Worm (Caenorhabditis elegans) whole organism, L1 larva: ENCODE measurements around the gene srw-101.

Source experiments
- C04F5.9 ChIP-seq: sonication (generic microtip); optimal IDR thresholded peaks from 2 replicates; lab custom pipeline; 2016; ENCODE audit warnings: missing genetic modification characterization, missing compliant biosample characterization
- C16A3.4 ChIP-seq: fragments of 150-350 bp; optimal IDR thresholded peaks from 2 replicates; lab custom pipeline; 2014; ENCODE audit warnings: missing biosample characterization, missing genetic modification characterization
- Y116A8C.19 ChIP-seq: sonication (generic microtip); optimal IDR thresholded peaks from 2 replicates; lab custom pipeline; 2016; ENCODE audit warnings: missing compliant biosample characterization, missing genetic modification characterization, borderline replicate concordance
- aly-2 ChIP-seq: fragments of 150-350 bp; optimal IDR thresholded peaks from 2 replicates; lab custom pipeline; 2014; ENCODE audit warnings: missing biosample characterization, missing genetic modification characterization
- ceh-82 ChIP-seq, 3 experiments: fragments of 150-350 bp in 1 of 3; sonication (generic microtip) in 2 of 3; optimal IDR thresholded peaks; 2 replicates each; lab custom pipeline; 2014 to 2017; ENCODE audit warnings: missing biosample characterization in 3 of 3, missing genetic modification characterization in 3 of 3
- ceh-88 ChIP-seq: fragments of 200-800 bp; sonication (Bioruptor generic); IDR thresholded peaks from 2 replicates; pipeline ENCODE4 v1.3.6; 2022; ENCODE audit warnings: missing genetic modification characterization, missing compliant biosample characterization
- dpl-1 ChIP-seq, 3 experiments: fragments of 150-350 bp in 2 of 3; sonication (generic microtip) in 1 of 3; optimal IDR thresholded peaks; 2 replicates each; lab custom pipeline; 2014 to 2017; ENCODE audit warnings: missing biosample characterization in 3 of 3, missing genetic modification characterization in 3 of 3, missing genetic modification reagents in 3 of 3
- dsc-1 ChIP-seq: sonication (generic microtip); optimal IDR thresholded peaks from 2 replicates; lab custom pipeline; 2016; ENCODE audit warnings: mild to moderate bottlenecking, missing genetic modification characterization, missing compliant biosample characterization
- efl-1 ChIP-seq, 4 experiments: fragments of 150-350 bp; optimal IDR thresholded peaks in 3 of 4; peaks in 1 of 4; 1 replicate in 1 of 4; 2 replicates in 3 of 4; lab custom pipeline; 2014; ENCODE audit warnings: missing biosample characterization in 2 of 4, missing genetic modification characterization in 2 of 4, missing genetic modification reagents in 2 of 4
- ets-5 ChIP-seq: fragments of 200-800 bp; sonication (Bioruptor generic); IDR thresholded peaks from 2 replicates; pipeline ENCODE4 v1.3.6; 2022; ENCODE audit warnings: missing genetic modification characterization, missing compliant biosample characterization
- fos-1 ChIP-seq: fragments of 150-350 bp; optimal IDR thresholded peaks from 2 replicates; lab custom pipeline; 2014; ENCODE audit warnings: missing biosample characterization, missing genetic modification characterization
- grh-1 ChIP-seq: fragments of 200-800 bp; sonication (Bioruptor generic); IDR thresholded peaks from 2 replicates; pipeline ENCODE4 v1.3.6; 2022; ENCODE audit warnings: missing genetic modification reagents, missing genetic modification characterization, missing compliant biosample characterization
- isw-1 ChIP-seq: fragments of 200-800 bp; sonication (Bioruptor generic); IDR thresholded peaks from 2 replicates; pipeline ENCODE4 v1.3.6; 2022; ENCODE audit warnings: missing genetic modification characterization, missing compliant biosample characterization
- lin-15B ChIP-seq: fragments of 150-350 bp; sonication (generic microtip); optimal IDR thresholded peaks from 3 replicates; lab custom pipeline; 2014; ENCODE audit warnings: missing biosample characterization, missing genetic modification characterization
- lir-3 ChIP-seq: sonication (generic microtip); optimal IDR thresholded peaks from 2 replicates; lab custom pipeline; 2016; ENCODE audit warnings: mild to moderate bottlenecking, missing genetic modification characterization, moderate library complexity, missing compliant biosample characterization; ENCODE audit not compliant: poor library complexity
- mab-9 ChIP-seq: fragments of 200-800 bp; sonication (Bioruptor generic); IDR thresholded peaks from 2 replicates; pipeline ENCODE4 v1.3.6; 2022; ENCODE audit warnings: missing genetic modification reagents, missing genetic modification characterization, missing compliant biosample characterization
- mdl-1 ChIP-seq, 2 experiments: fragments of 150-350 bp; optimal IDR thresholded peaks; 2 replicates each; lab custom pipeline; 2014 to 2017; ENCODE audit warnings: missing biosample characterization in 2 of 2, missing genetic modification characterization in 2 of 2, inconsistent platforms in 1 of 2
- mef-2 ChIP-seq: fragments of 150-350 bp; optimal IDR thresholded peaks from 2 replicates; lab custom pipeline; 2014; ENCODE audit warnings: missing biosample characterization, missing genetic modification characterization
- mep-1 ChIP-seq: fragments of 150-350 bp; optimal IDR thresholded peaks from 2 replicates; lab custom pipeline; 2014; ENCODE audit warnings: missing biosample characterization, missing genetic modification characterization
- nhr-11 ChIP-seq: fragments of 150-350 bp; optimal IDR thresholded peaks from 2 replicates; lab custom pipeline; 2014; ENCODE audit warnings: missing biosample characterization, missing genetic modification characterization
- nhr-20 ChIP-seq: sonication (generic microtip); optimal IDR thresholded peaks from 2 replicates; lab custom pipeline; 2016; ENCODE audit warnings: mild to moderate bottlenecking, missing genetic modification characterization, missing compliant biosample characterization
- nhr-237 ChIP-seq: fragments of 150-350 bp; optimal IDR thresholded peaks from 2 replicates; lab custom pipeline; 2014; ENCODE audit warnings: missing biosample characterization, missing genetic modification characterization
- nhr-71 ChIP-seq: sonication (generic microtip); optimal IDR thresholded peaks from 2 replicates; lab custom pipeline; 2016; ENCODE audit warnings: mild to moderate bottlenecking, missing genetic modification characterization, moderate library complexity, missing compliant biosample characterization
- nhr-77 ChIP-seq: fragments of 150-350 bp; optimal IDR thresholded peaks from 2 replicates; lab custom pipeline; 2014; ENCODE audit warnings: missing biosample characterization, missing genetic modification characterization
- nhr-84 ChIP-seq: sonication (generic microtip); optimal IDR thresholded peaks from 2 replicates; lab custom pipeline; 2017; ENCODE audit warnings: missing biosample characterization, missing genetic modification characterization
- nhr-85 ChIP-seq: sonication (generic microtip); peaks from one replicate; lab custom pipeline; 2016; ENCODE audit warnings: missing genetic modification characterization, inconsistent platforms, missing compliant biosample characterization
- nhr-90 ChIP-seq: sonication (generic microtip); optimal IDR thresholded peaks from 2 replicates; lab custom pipeline; 2016; ENCODE audit warnings: mild to moderate bottlenecking, missing genetic modification characterization, missing compliant biosample characterization; ENCODE audit not compliant: poor library complexity
- rnt-1 ChIP-seq: sonication (generic microtip); optimal IDR thresholded peaks from 2 replicates; lab custom pipeline; 2016; ENCODE audit warnings: mild to moderate bottlenecking, missing genetic modification characterization, moderate library complexity, missing compliant biosample characterization
- skn-1 ChIP-seq: fragments of 150-350 bp; optimal IDR thresholded peaks from 2 replicates; lab custom pipeline; 2014; ENCODE audit warnings: missing biosample characterization, missing genetic modification characterization
- snpc-4 ChIP-seq: fragments of 150-350 bp; optimal IDR thresholded peaks from 2 replicates; lab custom pipeline; 2014; ENCODE audit warnings: missing biosample characterization, missing genetic modification characterization
- sox-4 ChIP-seq: sonication (generic microtip); optimal IDR thresholded peaks from 2 replicates; lab custom pipeline; 2016; ENCODE audit warnings: missing genetic modification characterization, missing compliant biosample characterization
- sptf-1 ChIP-seq: fragments of 150-350 bp; optimal IDR thresholded peaks from 2 replicates; lab custom pipeline; 2014; ENCODE audit warnings: missing biosample characterization, missing genetic modification characterization
- sup-37 ChIP-seq: fragments of 200-800 bp; sonication (Bioruptor generic); optimal IDR thresholded peaks from 2 replicates; lab custom pipeline; 2018; ENCODE audit warnings: mild to moderate bottlenecking, missing genetic modification characterization, missing compliant biosample characterization
- tbx-2 ChIP-seq: sonication (generic microtip); optimal IDR thresholded peaks from 2 replicates; lab custom pipeline; 2016; ENCODE audit warnings: missing genetic modification characterization, missing compliant biosample characterization
- unc-86 ChIP-seq: sonication (generic microtip); optimal IDR thresholded peaks from 2 replicates; lab custom pipeline; 2016; ENCODE audit warnings: missing genetic modification characterization, missing compliant biosample characterization
- unc-98 ChIP-seq: fragments of 200-800 bp; sonication (Bioruptor generic); IDR thresholded peaks from 2 replicates; pipeline ENCODE4 v1.3.6; 2022; ENCODE audit warnings: missing genetic modification characterization, missing compliant biosample characterization
- vab-15 ChIP-seq: sonication (generic microtip); optimal IDR thresholded peaks from 2 replicates; lab custom pipeline; 2017; ENCODE audit warnings: missing genotype, mild to moderate bottlenecking, missing genetic modification characterization, missing compliant biosample characterization
- xbp-1 ChIP-seq: sonication (generic microtip); optimal IDR thresholded peaks from 2 replicates; lab custom pipeline; 2016; ENCODE audit warnings: missing genetic modification characterization, missing compliant biosample characterization
- zag-1 ChIP-seq: fragments of 150-350 bp; optimal IDR thresholded peaks from 2 replicates; lab custom pipeline; 2014; ENCODE audit warnings: missing biosample characterization, missing genetic modification characterization

srw-101 gene

DNA sequence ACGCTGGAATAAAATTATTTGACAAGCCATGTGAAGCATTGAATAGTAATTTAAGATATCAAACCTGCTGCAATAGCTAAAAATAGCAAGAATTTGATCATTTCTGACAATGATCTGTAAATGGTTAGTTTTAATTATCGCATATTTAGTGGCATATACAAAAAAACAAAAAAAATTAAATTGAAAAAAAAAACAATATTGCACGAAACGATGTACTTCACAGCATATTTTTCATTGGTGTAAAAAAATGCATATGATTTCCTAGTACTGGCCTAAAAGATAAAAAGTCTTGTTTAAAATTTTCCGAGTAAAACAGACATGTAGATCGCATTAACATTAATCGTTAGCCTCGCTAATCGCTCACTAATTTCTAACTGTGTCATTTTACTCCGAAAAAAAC lies 27.0 kb downstream of the srw-101 start, which contains the start of gene ZK697.8:
Gene ZK697.8 (minus strand): TSS at position 101 of the 400 bp plus-strand sequence.
- TF ChIP-seq nhr-237 (tag; lab: Kevin White, UChicago) (no peak), grh-1 (GFP tag; lab: Robert Waterston, UW) (no peak), rnt-1 (tag; lab: Kevin White, UChicago) (no peak), efl-1 (optimal IDR thresholded peaks at IDR 0.05; lab: Kevin White, UChicago) (no peak), efl-1 (GFP tag; optimal IDR thresholded peaks at IDR 0.05 in 1 of 2; lab: Kevin White, UChicago) (no peak), Y116A8C.19 (tag; lab: Kevin White, UChicago) (no peak), dsc-1 (tag; lab: Kevin White, UChicago) (no peak), zag-1 (tag; lab: Kevin White, UChicago) (no peak), nhr-90 (no peak), mdl-1 (tag; optimal IDR thresholded peaks at IDR 0.05; lab: Kevin White, UChicago) (no peak), skn-1 (tag; lab: Kevin White, UChicago) (no peak), C16A3.4 (tag; lab: Kevin White, UChicago) (no peak), fos-1 (tag; lab: Kevin White, UChicago) (no peak), isw-1 (GFP tag; lab: Robert Waterston, UW) (no peak), nhr-71 (tag; lab: Kevin White, UChicago) (no peak), ceh-88 (no peak), aly-2 (tag; lab: Kevin White, UChicago) (no peak), mef-2 (tag; lab: Kevin White, UChicago) (no peak), sox-4 (no peak), lin-15B (no peak), xbp-1 (tag; lab: Kevin White, UChicago) (no peak)

DNA sequence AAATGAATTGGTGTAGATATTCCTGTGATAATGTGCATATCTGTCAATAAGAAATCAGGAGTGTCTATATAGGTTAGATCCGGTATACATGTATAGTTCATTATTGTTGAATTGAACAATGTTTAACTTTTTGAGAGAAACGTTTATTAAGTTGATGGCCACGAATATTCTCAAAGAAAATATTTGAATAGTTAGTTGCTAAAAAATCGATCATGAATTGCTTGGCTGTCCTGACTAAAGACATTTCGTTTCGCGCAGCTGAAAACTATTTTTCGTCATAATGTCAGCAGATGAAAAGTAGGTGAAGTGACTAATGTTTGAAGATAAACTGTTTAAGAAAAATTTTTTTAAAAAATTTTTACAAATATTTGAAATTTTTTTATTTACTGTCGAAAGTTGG lies 29.4 kb downstream of the srw-101 start, which contains the start of gene srh-199:
Gene srh-199 (minus strand): TSS at position 101 of the 400 bp plus-strand sequence.
- TF ChIP-seq sox-4 (no peak), sptf-1 (tag; lab: Kevin White, UChicago) (no peak), efl-1 (optimal IDR thresholded peaks at IDR 0.05; lab: Kevin White, UChicago) (no peak), efl-1 (GFP tag; optimal IDR thresholded peaks at IDR 0.05 in 1 of 2; lab: Kevin White, UChicago) (no peak), nhr-90 (no peak), lir-3 (tag; lab: Kevin White, UChicago) (no peak), ets-5 (GFP tag; lab: Robert Waterston, UW) (no peak), nhr-77 (no peak), sup-37 (no peak), mep-1 (tag; lab: Kevin White, UChicago) (no peak), C04F5.9 (tag; lab: Kevin White, UChicago) (no peak), unc-98 (GFP tag; lab: Robert Waterston, UW) (no peak), snpc-4 (tag; lab: Kevin White, UChicago) (no peak), mab-9 (GFP tag; lab: Robert Waterston, UW) (no peak), nhr-84 (tag; lab: Kevin White, UChicago) (no peak), dpl-1 (GFP tag; optimal IDR thresholded peaks at IDR 0.05; lab: Kevin White, UChicago) (no peak), tbx-2 (tag; lab: Kevin White, UChicago) (no peak), nhr-11 (tag; lab: Kevin White, UChicago) (no peak), vab-15 (tag; lab: Kevin White, UChicago) (no peak)

DNA sequence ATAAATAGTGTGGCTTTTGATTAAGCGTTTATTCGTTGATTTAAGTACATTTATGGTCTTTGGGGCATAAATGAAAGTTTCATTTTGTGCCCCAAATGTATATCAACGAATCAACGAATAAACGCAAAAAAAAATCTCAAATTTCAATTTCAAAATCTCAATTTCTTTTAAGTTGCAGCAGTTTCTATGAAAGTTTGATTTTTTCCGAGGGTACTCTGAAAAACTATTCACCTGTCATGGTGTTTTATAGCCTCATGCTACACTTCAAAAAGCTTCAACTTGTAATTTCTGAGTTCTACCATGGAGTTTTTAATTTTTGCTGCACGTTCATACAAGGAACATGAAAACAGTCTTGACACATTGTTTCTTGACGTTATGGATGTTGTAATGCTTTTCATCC lies 30.4 kb downstream of the srw-101 start, which contains the start of gene ZK697.1:
Gene ZK697.1 (plus strand): TSS at position 301 of the 400 bp plus-strand sequence.
- TF ChIP-seq nhr-20 (tag; lab: Kevin White, UChicago) (no peak), unc-86 (tag; lab: Kevin White, UChicago) (no peak), ceh-82 (tag; optimal IDR thresholded peaks at IDR 0.05; lab: Kevin White, UChicago) (no peak), nhr-85 (no peak), tbx-2 (tag; lab: Kevin White, UChicago) (no peak), ets-5 (GFP tag; lab: Robert Waterston, UW) (no peak), sptf-1 (tag; lab: Kevin White, UChicago) (no peak), mep-1 (tag; lab: Kevin White, UChicago) (no peak)
- TF ChIP-seq, all 84 proteins: peak for 0
